Fruit fly (Drosophila melanogaster) whole organism, prepupa: ENCODE data around the gene CG16789.

ENCODE experiments used
- Blimp-1 ChIP-seq: fragments of 200-800 bp; sonication (Bioruptor generic); optimal IDR thresholded peaks from 3 replicates; lab custom pipeline; 2017; ENCODE audit warnings: missing biosample characterization, missing genetic modification characterization, mild to moderate bottlenecking, moderate library complexity, missing genetic modification reagents
- CG10669 ChIP-seq: fragments of 200-800 bp; sonication (Bioruptor generic); optimal IDR thresholded peaks from 3 replicates; lab custom pipeline; 2018; ENCODE audit warnings: missing biosample characterization, mild to moderate bottlenecking, missing genetic modification characterization, moderate library complexity
- CG11294 ChIP-seq: fragments of 200-800 bp; sonication (Bioruptor generic); IDR thresholded peaks from 2 replicates; pipeline ENCODE4 v1.3.6; 2022; ENCODE audit warnings: missing biosample characterization, missing genetic modification characterization
- CG11762 ChIP-seq: fragments of 200-800 bp; sonication (Bioruptor generic); optimal IDR thresholded peaks from 3 replicates; lab custom pipeline; 2016; ENCODE audit warnings: missing biosample characterization, missing genetic modification characterization; ENCODE audit not compliant: insufficient read depth
- CG11902 ChIP-seq: fragments of 200-800 bp; sonication (Bioruptor generic); optimal IDR thresholded peaks from 3 replicates; lab custom pipeline; 2016; ENCODE audit warnings: missing biosample characterization, missing genetic modification characterization
- CG15336 ChIP-seq: fragments of 200-800 bp; sonication (Bioruptor generic); IDR thresholded peaks from 2 replicates; pipeline ENCODE4 v1.3.6; 2022; ENCODE audit warnings: missing biosample characterization, missing genetic modification characterization
- CG16779 ChIP-seq: fragments of 200-800 bp; sonication (Bioruptor generic); optimal IDR thresholded peaks from 3 replicates; lab custom pipeline; 2017; ENCODE audit warnings: missing biosample characterization, mild to moderate bottlenecking, missing genetic modification characterization
- CG3032 ChIP-seq: fragments of 200-800 bp; optimal IDR thresholded peaks from 2 replicates; lab custom pipeline; 2019; ENCODE audit warnings: missing biosample characterization, mild to moderate bottlenecking, missing genetic modification characterization, moderate library complexity
- CG31627 ChIP-seq: fragments of 200-800 bp; sonication (Bioruptor generic); optimal IDR thresholded peaks from 3 replicates; lab custom pipeline; 2016; ENCODE audit warnings: missing biosample characterization, missing genetic modification characterization
- CG3919 ChIP-seq: fragments of 200-800 bp; sonication (Bioruptor generic); optimal IDR thresholded peaks from 3 replicates; lab custom pipeline; 2016; ENCODE audit warnings: missing biosample characterization, missing genetic modification characterization
- CG4318 ChIP-seq: fragments of 200-800 bp; sonication (Bioruptor generic); optimal IDR thresholded peaks from 3 replicates; lab custom pipeline; 2017; ENCODE audit warnings: missing biosample characterization, mild to moderate bottlenecking, missing genetic modification characterization
- CG6163 ChIP-seq: fragments of 200-800 bp; sonication (Bioruptor generic); IDR thresholded peaks from 3 replicates; pipeline ENCODE4 v1.3.6; 2022; ENCODE audit warnings: missing biosample characterization, missing genetic modification characterization
- CG6276 ChIP-seq: fragments of 200-800 bp; sonication (Bioruptor generic); optimal IDR thresholded peaks from 2 replicates; lab custom pipeline; 2017; ENCODE audit warnings: missing biosample characterization, mild to moderate bottlenecking, missing genetic modification characterization
- CG6792 ChIP-seq: fragments of 200-800 bp; sonication (Bioruptor generic); optimal IDR thresholded peaks from 3 replicates; lab custom pipeline; 2016; ENCODE audit warnings: missing biosample characterization, missing genetic modification characterization
- CG6808 ChIP-seq: fragments of 200-800 bp; sonication (Bioruptor generic); optimal IDR thresholded peaks from 3 replicates; lab custom pipeline; 2017; ENCODE audit warnings: missing biosample characterization, missing genetic modification characterization, mild to moderate bottlenecking, moderate library complexity, missing genetic modification reagents
- CG6854 ChIP-seq: fragments of 200-800 bp; sonication (Bioruptor generic); optimal IDR thresholded peaks from 2 replicates; lab custom pipeline; 2017; ENCODE audit warnings: missing biosample characterization, mild to moderate bottlenecking, missing genetic modification characterization
- CG8119 ChIP-seq: fragments of 200-800 bp; sonication (Bioruptor generic); IDR thresholded peaks from 3 replicates; pipeline ENCODE4 v1.3.6; 2022; ENCODE audit warnings: missing biosample characterization, missing genetic modification characterization
- CG8319 ChIP-seq: fragments of 200-800 bp; sonication (Bioruptor generic); optimal IDR thresholded peaks from 3 replicates; lab custom pipeline; 2016; ENCODE audit warnings: missing biosample characterization, missing genetic modification characterization
- CG8632 ChIP-seq: fragments of 200-800 bp; sonication (Bioruptor generic); optimal IDR thresholded peaks from 3 replicates; lab custom pipeline; 2016; ENCODE audit warnings: missing biosample characterization, missing genetic modification characterization
- CG9139 ChIP-seq: fragments of 200-800 bp; sonication (Bioruptor generic); optimal IDR thresholded peaks from 3 replicates; lab custom pipeline; 2017; ENCODE audit warnings: missing biosample characterization, mild to moderate bottlenecking, missing genetic modification characterization
- Eip75B ChIP-seq: fragments of 200-800 bp; sonication (Bioruptor generic); optimal IDR thresholded peaks from 3 replicates; lab custom pipeline; 2016; ENCODE audit warnings: missing biosample characterization, missing genetic modification characterization
- Eip78C ChIP-seq: fragments of 200-800 bp; sonication (Bioruptor generic); peaks from one replicate; lab custom pipeline; 2016; ENCODE audit warnings: missing biosample characterization, missing genetic modification characterization
- Ets21C ChIP-seq: fragments of 200-800 bp; sonication (Bioruptor generic); optimal IDR thresholded peaks from 3 replicates; lab custom pipeline; 2016; ENCODE audit warnings: missing biosample characterization, missing genetic modification characterization
- Ets96B ChIP-seq: fragments of 200-800 bp; optimal IDR thresholded peaks from 2 replicates; lab custom pipeline; 2019; ENCODE audit warnings: missing biosample characterization, mild to moderate bottlenecking, missing genetic modification characterization, moderate library complexity
- Gug ChIP-seq: fragments of 200-800 bp; sonication (Bioruptor generic); IDR thresholded peaks from 2 replicates; pipeline ENCODE4 v1.3.6; 2022; ENCODE audit warnings: missing biosample characterization, missing genetic modification characterization
- Hr38 ChIP-seq: sonication (Bioruptor generic); optimal IDR thresholded peaks from 2 replicates; lab custom pipeline; 2016; ENCODE audit warnings: missing biosample characterization, missing genetic modification characterization
- Hr39 ChIP-seq: fragments of 200-800 bp; sonication (Bioruptor generic); optimal IDR thresholded peaks from 2 replicates; lab custom pipeline; 2016; ENCODE audit warnings: missing biosample characterization, missing genetic modification characterization
- Hr4 ChIP-seq: fragments of 200-800 bp; sonication (Bioruptor generic); optimal IDR thresholded peaks from 3 replicates; lab custom pipeline; 2016; ENCODE audit warnings: missing biosample characterization, missing genetic modification characterization
- OdsH ChIP-seq: fragments of 200-800 bp; sonication (Bioruptor generic); optimal IDR thresholded peaks from 3 replicates; lab custom pipeline; 2016; ENCODE audit warnings: missing biosample characterization, missing genetic modification characterization
- Sox14 ChIP-seq: fragments of 200-800 bp; sonication (Bioruptor generic); optimal IDR thresholded peaks from 3 replicates; lab custom pipeline; 2016; ENCODE audit warnings: missing biosample characterization, missing genetic modification characterization
- Sox15 ChIP-seq: fragments of 200-800 bp; sonication (Bioruptor generic); optimal IDR thresholded peaks from 3 replicates; lab custom pipeline; 2016; ENCODE audit warnings: missing biosample characterization, missing genetic modification characterization
- acj6 ChIP-seq: fragments of 200-800 bp; sonication (Bioruptor generic); optimal IDR thresholded peaks from 3 replicates; lab custom pipeline; 2016; ENCODE audit warnings: missing biosample characterization, missing genetic modification characterization
- dsx ChIP-seq: fragments of 200-800 bp; optimal IDR thresholded peaks from 3 replicates; lab custom pipeline; 2019; ENCODE audit warnings: missing biosample characterization, mild to moderate bottlenecking, missing genetic modification characterization, moderate library complexity; ENCODE audit not compliant: poor library complexity, severe bottlenecking
- esn ChIP-seq: fragments of 200-800 bp; sonication (Bioruptor generic); optimal IDR thresholded peaks from 2 replicates; lab custom pipeline; 2016; ENCODE audit warnings: missing biosample characterization, mild to moderate bottlenecking, missing genetic modification characterization, moderate library complexity
- fd85E ChIP-seq: fragments of 200-800 bp; sonication (Bioruptor generic); optimal IDR thresholded peaks from 3 replicates; lab custom pipeline; 2016; ENCODE audit warnings: missing biosample characterization, missing genetic modification characterization
- fkh ChIP-seq: fragments of 200-800 bp; sonication (Bioruptor generic); optimal IDR thresholded peaks from 3 replicates; lab custom pipeline; 2017; ENCODE audit warnings: missing biosample characterization, mild to moderate bottlenecking, missing genetic modification characterization, moderate library complexity
- lz ChIP-seq: fragments of 200-800 bp; sonication (Bioruptor generic); optimal IDR thresholded peaks from 3 replicates; lab custom pipeline; 2016; ENCODE audit warnings: missing biosample characterization, missing genetic modification characterization
- pdm3 ChIP-seq: fragments of 200-800 bp; sonication (Bioruptor generic); optimal IDR thresholded peaks from 3 replicates; lab custom pipeline; 2016; ENCODE audit warnings: missing biosample characterization, missing genetic modification characterization
- spab ChIP-seq: fragments of 200-800 bp; sonication (Bioruptor generic); optimal IDR thresholded peaks from 2 replicates; lab custom pipeline; 2017; ENCODE audit warnings: missing biosample characterization, mild to moderate bottlenecking, missing genetic modification characterization, missing genetic modification reagents
- ss ChIP-seq, 2 experiments: fragments of 200-800 bp; sonication (Bioruptor generic); optimal IDR thresholded peaks; 2 replicates in 1 of 2; 3 replicates in 1 of 2; lab custom pipeline; 2017 to 2018; ENCODE audit warnings: mild to moderate bottlenecking in 2 of 2, missing biosample characterization in 2 of 2, missing genetic modification characterization in 2 of 2, moderate library complexity in 1 of 2
- svp ChIP-seq: fragments of 200-800 bp; sonication (Bioruptor generic); peaks from one replicate; lab custom pipeline; 2016; ENCODE audit warnings: missing biosample characterization, missing genetic modification characterization
- vri ChIP-seq: fragments of 200-800 bp; sonication (Bioruptor generic); optimal IDR thresholded peaks from 3 replicates; lab custom pipeline; 2016; ENCODE audit warnings: missing biosample characterization, mild to moderate bottlenecking, missing genetic modification characterization

CG16789 gene

dm6 chr3R:9605084-9605483 is 39.1 kb downstream of the CG16789 start (continued):
- TF ChIP-seq CG8119 (GFP tag; lab: Robert Waterston, UW), result peak; percentile 39; the same call in 1 of the 3 replicates
- TF ChIP-seq pdm3 (GFP tag; lab: Kevin White, UChicago), result peak; percentile 63
- TF ChIP-seq Eip75B (GFP tag; lab: Kevin White, UChicago), result peak; percentile 65
- TF ChIP-seq CG11762, result peak; percentile 17
- no peak for TF ChIP-seq fd85E
- peak; percentile 62 for TF ChIP-seq acj6 (GFP tag; lab: Kevin White, UChicago)
- peak; percentile 13 for TF ChIP-seq vri (GFP tag; lab: Kevin White, UChicago)
- TF ChIP-seq Hr38 (GFP tag; lab: Kevin White, UChicago), result no peak

DNA sequence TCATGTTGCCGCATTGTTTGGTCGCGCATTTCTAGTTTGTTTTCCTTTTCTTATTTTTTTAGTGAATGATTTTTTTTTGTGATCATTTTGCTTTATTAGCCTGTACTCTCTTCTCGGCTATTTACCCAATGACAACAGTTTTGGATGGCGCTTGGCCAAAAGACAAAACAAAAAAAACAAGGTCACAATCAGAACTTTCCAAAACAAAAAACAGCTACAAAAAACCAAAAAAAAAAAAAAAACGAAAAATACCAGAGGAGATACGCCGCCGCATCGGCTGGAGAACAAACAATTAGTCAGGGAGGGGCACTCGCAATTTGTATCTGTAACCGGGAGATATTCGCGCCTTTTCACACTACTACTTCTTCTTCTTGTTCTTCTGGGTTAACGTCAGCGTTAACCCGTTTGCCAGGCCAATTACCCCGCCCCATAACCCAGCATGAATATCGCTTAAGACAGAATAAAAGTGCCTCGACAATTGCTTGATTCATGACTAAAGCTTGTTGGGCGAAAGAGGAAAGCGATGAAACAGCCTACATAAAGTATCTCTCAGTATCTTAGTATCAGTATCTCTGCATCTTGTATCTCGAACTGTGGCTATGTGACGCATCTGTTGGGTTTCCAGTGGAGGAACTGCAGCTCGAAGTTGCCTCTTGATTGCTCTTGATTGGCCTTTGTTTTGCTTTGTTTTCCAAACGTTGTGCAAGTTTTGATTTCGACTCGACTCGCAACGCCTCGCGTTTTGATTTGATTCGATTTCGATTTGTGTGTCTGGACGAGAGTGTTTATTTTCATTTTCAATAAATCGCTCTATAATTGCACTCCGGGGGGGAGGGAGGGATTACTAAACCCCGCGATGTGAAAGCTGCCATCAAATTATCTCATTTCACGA is 41.2 kb downstream of the CG16789 start:
- TF ChIP-seq CG6792 (no peak), CG10669 (GFP tag; lab: Kevin White, UChicago) (no peak), lz (no peak), CG9139 (GFP tag; lab: Kevin White, UChicago) (no peak), CG6808 (GFP tag; lab: Kevin White, UChicago) (no peak), ss (GFP tag; optimal IDR thresholded peaks at IDR 0.05; lab: Kevin White, UChicago) (peak; percentile 3 to 7), Eip78C (GFP tag; lab: Kevin White, UChicago) (peak; percentile 44), Sox14 (no peak), pdm3 (GFP tag; lab: Kevin White, UChicago) (no peak), Hr38 (GFP tag; lab: Kevin White, UChicago) (no peak), Hr39 (GFP tag; lab: Kevin White, UChicago) (no peak), Hr4 (GFP tag; lab: Kevin White, UChicago) (no peak), fkh (GFP tag; lab: Kevin White, UChicago) (peak; percentile 53), esn (GFP tag; lab: Kevin White, UChicago) (no peak), CG6854 (GFP tag; lab: Kevin White, UChicago) (peak; percentile 27), CG16779 (tag; lab: Kevin White, UChicago) (no peak), CG8119 (GFP tag; lab: Robert Waterston, UW) (no peak), CG8632 (GFP tag; lab: Kevin White, UChicago) (no peak), CG3032 (tag; lab: Kevin White, UChicago) (no peak), CG11294 (GFP tag; lab: Robert Waterston, UW) (no peak), OdsH (GFP tag; lab: Kevin White, UChicago) (no peak), CG3919 (no peak), CG6276 (GFP tag; lab: Kevin White, UChicago) (no peak), CG4318 (GFP tag; lab: Kevin White, UChicago) (no peak), dsx (GFP tag; lab: Kevin White, UChicago) (no peak), Ets96B (tag; lab: Kevin White, UChicago) (no peak), CG8319 (GFP tag; lab: Kevin White, UChicago) (no peak), acj6 (GFP tag; lab: Kevin White, UChicago) (no peak), CG11902 (GFP tag; lab: Kevin White, UChicago) (no peak), CG15336 (GFP tag; lab: Robert Waterston, UW) (no peak), CG31627 (no peak), Blimp-1 (no peak), vri (GFP tag; lab: Kevin White, UChicago) (no peak), spab (GFP tag; lab: Kevin White, UChicago) (no peak), CG6163 (GFP tag; lab: Robert Waterston, UW) (no peak), Gug (GFP tag; lab: Robert Waterston, UW) (no peak), svp (peak; percentile 53), Ets21C (GFP tag; lab: Kevin White, UChicago) (no peak), Sox15 (GFP tag; lab: Kevin White, UChicago) (no peak)
